Worm (Caenorhabditis elegans) whole organism, early embryonic: ENCODE data around the gene C54E10.11.

Experiments
- ama-1 ChIP-seq: fragments of 150-350 bp; optimal IDR thresholded peaks from 2 replicates; lab custom pipeline; 2014
- ets-7 ChIP-seq: sonication (generic microtip); optimal IDR thresholded peaks from 2 replicates; lab custom pipeline; 2016; ENCODE audit warnings: missing genotype, missing genetic modification characterization, missing compliant biosample characterization
- hnd-1 ChIP-seq: sonication (generic microtip); optimal IDR thresholded peaks from 2 replicates; lab custom pipeline; 2016; ENCODE audit warnings: missing genetic modification characterization, missing compliant biosample characterization
- tra-4 ChIP-seq: sonication (generic microtip); optimal IDR thresholded peaks from 2 replicates; lab custom pipeline; 2017; ENCODE audit warnings: missing genetic modification characterization, missing compliant biosample characterization

- no peak for TF ChIP-seq tra-4
- no peak for TF ChIP-seq ets-7 (tag; lab: Kevin White, UChicago)
- no peak for TF ChIP-seq hnd-1
- no peak for TF ChIP-seq ama-1
Observed at ce11 chrV:18848578-18848977, 46.6 kb upstream of the C54E10.11 start.
